Fruit fly (Drosophila melanogaster): ENCODE data around the gene Trissin.

Gene Trissin

dm6 chr3R:15485296-15485695 lies at the start of gene Trissin:
Gene Trissin, minus strand, starts transcription at chr3R:15485396.
- TF ChIP-seq HmgD (GFP tag; optimal IDR thresholded peaks at IDR 0.05) (no peak), Ets65A (GFP tag) (peak; percentile 89)

dm6 chr3R:15531373-15531772 lies 46.2 kb upstream of the Trissin start, which contains the start of gene CG31296:
Gene CG31296, minus strand, starts transcription at chr3R:15531473.
- TF ChIP-seq CG12236 (GFP tag; optimal IDR thresholded peaks at IDR 0.05) (no peak), CG32532 (GFP tag; IDR thresholded peaks at IDR 0.05) (no peak), bcd (GFP tag; optimal IDR thresholded peaks at IDR 0.05) (no peak), CG8944 (GFP tag; optimal IDR thresholded peaks at IDR 0.05) (no peak), CG1832 (GFP tag; optimal IDR thresholded peaks at IDR 0.05) (no peak), CG3065 (GFP tag; optimal IDR thresholded peaks at IDR 0.05) (no peak), esg (GFP tag; conservative IDR thresholded peaks at IDR 0.05) (no peak), CG13287 (GFP tag; IDR thresholded peaks at IDR 0.05; ENCODE audit: partially characterized antibody) (no peak), CG15601 (tag; optimal IDR thresholded peaks at IDR 0.05) (no peak)

dm6 chr3R:15517113-15517512 lies 31.9 kb upstream of the Trissin start:
- TF ChIP-seq CG9437 (GFP tag; optimal IDR thresholded peaks at IDR 0.05) = no peak
- no peak for TF ChIP-seq en (GFP tag; optimal IDR thresholded peaks at IDR 0.05)
- no peak for TF ChIP-seq CG13287 (GFP tag; IDR thresholded peaks at IDR 0.05; ENCODE audit: partially characterized antibody)
- TF ChIP-seq Ets97D (GFP tag; optimal IDR thresholded peaks at IDR 0.05) = peak; percentile 45
- TF ChIP-seq sima (GFP tag; optimal IDR thresholded peaks at IDR 0.05) = no peak
- TF ChIP-seq bcd (GFP tag; optimal IDR thresholded peaks at IDR 0.05) = no peak
- no peak for TF ChIP-seq Dp (GFP tag; optimal IDR thresholded peaks at IDR 0.05)
- no peak for TF ChIP-seq Nf-YA (GFP tag; IDR thresholded peaks at IDR 0.05)
- no peak for TF ChIP-seq CG11504 (tag; optimal IDR thresholded peaks at IDR 0.05)
- TF ChIP-seq Mad (GFP tag; optimal IDR thresholded peaks at IDR 0.05) = no peak
- peak; percentile 66 for TF ChIP-seq mirr (GFP tag; optimal IDR thresholded peaks at IDR 0.05)
- no peak for TF ChIP-seq TFAM (GFP tag; optimal IDR thresholded peaks at IDR 0.05)
- TF ChIP-seq CG4360 (GFP tag; IDR thresholded peaks at IDR 0.05) = no peak
- peak; percentile 87 for TF ChIP-seq Hey (tag; optimal IDR thresholded peaks at IDR 0.05)
- TF ChIP-seq CG3281 (GFP tag; optimal IDR thresholded peaks at IDR 0.05) = no peak
- no peak for TF ChIP-seq CG13296 (GFP tag; optimal IDR thresholded peaks at IDR 0.05)
- no peak for TF ChIP-seq CG17612 (GFP tag; IDR thresholded peaks at IDR 0.05)
- TF ChIP-seq abd-A (tag; optimal IDR thresholded peaks at IDR 0.05) = peak; percentile 49
- TF ChIP-seq chif (GFP tag; optimal IDR thresholded peaks at IDR 0.05) = no peak
- TF ChIP-seq CG11456 (GFP tag; IDR thresholded peaks at IDR 0.05) = 0 out of 3 replicates have a peak, but pooled peaks have one; percentile 31
- TF ChIP-seq fd102C (GFP tag; optimal IDR thresholded peaks at IDR 0.05) = no peak
- no peak for TF ChIP-seq Hmr (GFP tag; optimal IDR thresholded peaks at IDR 0.05)
- no peak for TF ChIP-seq CG9876 (GFP tag; optimal IDR thresholded peaks at IDR 0.05)
- peak; percentile 0 for TF ChIP-seq CG10543 (GFP tag; optimal IDR thresholded peaks at IDR 0.05)
- TF ChIP-seq Max (GFP tag; optimal IDR thresholded peaks at IDR 0.05) = no peak
- TF ChIP-seq mld (GFP tag; IDR thresholded peaks at IDR 0.05; ENCODE audit: partially characterized antibody) = no peak
- no peak for TF ChIP-seq CG3065 (GFP tag; optimal IDR thresholded peaks at IDR 0.05)
- TF ChIP-seq hbn (GFP tag; IDR thresholded peaks at IDR 0.05; ENCODE audit: partially characterized antibody) = no peak
- TF ChIP-seq ATbp (GFP tag; optimal IDR thresholded peaks at IDR 0.05) = no peak
- TF ChIP-seq onecut (GFP tag; IDR thresholded peaks at IDR 0.05) = peak; percentile 55
- TF ChIP-seq disco-r (GFP tag; optimal IDR thresholded peaks at IDR 0.05) = no peak
- no peak for TF ChIP-seq CG16779 (GFP tag; IDR thresholded peaks at IDR 0.05)
- no peak for TF ChIP-seq jigr1 (GFP tag; IDR thresholded peaks at IDR 0.05)
- TF ChIP-seq aop (GFP tag; IDR thresholded peaks at IDR 0.05) = no peak
- TF ChIP-seq tx (GFP tag; optimal IDR thresholded peaks at IDR 0.05) = no peak
- no peak for TF ChIP-seq C15 (GFP tag; IDR thresholded peaks at IDR 0.05)
- no peak for TF ChIP-seq CG17385 (GFP tag; optimal IDR thresholded peaks at IDR 0.05)
- peak; percentile 84 for TF ChIP-seq crol (GFP tag; IDR thresholded peaks at IDR 0.05)
- TF ChIP-seq fu2 (GFP tag; optimal IDR thresholded peaks at IDR 0.05) = no peak
- TF ChIP-seq vnd (GFP tag; IDR thresholded peaks at IDR 0.05; ENCODE audit: partially characterized antibody) = no peak
